Worm (Caenorhabditis elegans): Measurements from ENCODE around the gene ssna-1.

Gene ssna-1

DNA sequence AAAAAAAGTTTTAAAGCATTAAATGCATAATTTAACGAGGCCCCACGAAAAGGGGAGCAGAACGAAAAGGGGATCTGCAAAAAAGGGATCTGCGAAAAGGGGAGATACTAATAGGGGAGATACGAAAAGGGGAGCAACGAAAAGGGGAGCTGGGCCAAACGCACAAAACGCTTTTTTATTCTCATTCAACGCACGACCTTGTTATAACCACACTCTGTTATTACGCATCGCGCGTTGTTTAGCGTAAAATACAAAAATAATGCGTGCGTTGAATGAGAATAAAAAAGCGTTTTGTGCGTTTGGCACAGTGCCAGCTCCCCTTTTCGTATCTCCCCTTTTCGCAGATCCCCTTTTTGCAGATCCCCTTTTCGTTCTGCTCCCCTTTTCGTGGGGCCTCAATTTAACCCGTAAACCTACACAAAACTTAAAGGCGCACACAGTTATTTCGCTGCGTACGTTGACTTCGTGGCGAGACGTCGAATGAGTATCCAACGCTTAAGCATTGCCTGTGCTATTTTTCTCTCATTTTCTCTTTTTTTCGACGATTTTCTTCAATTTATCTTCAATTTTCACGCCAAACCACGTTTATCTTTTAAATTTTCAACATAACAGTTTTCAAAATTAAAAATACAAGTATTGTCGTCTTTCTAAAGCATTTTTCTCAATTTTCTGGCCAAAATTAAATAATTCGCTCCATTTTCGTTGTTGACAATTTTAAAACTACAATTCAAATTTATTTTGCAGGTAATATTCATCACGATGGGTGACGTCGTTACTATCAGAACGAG is 2.5 kb upstream of the ssna-1 start, which contains the start of gene rps-24:
Gene rps-24, plus strand, starts transcription at position 738 of the 788 bp plus-strand sequence.
- peak; percentile 98 for TF ChIP-seq R02D3.7 (tag; optimal IDR thresholded peaks at IDR 0.05)
- peak; percentile 33 for TF ChIP-seq nhr-11 (tag; optimal IDR thresholded peaks at IDR 0.05)
- TF ChIP-seq nhr-77 (tag; optimal IDR thresholded peaks at IDR 0.05): peak; percentile 58
- peak; percentile 94 for TF ChIP-seq pha-4 (tag; optimal IDR thresholded peaks at IDR 0.05)
- TF ChIP-seq skn-1 (tag; optimal IDR thresholded peaks at IDR 0.05): peak; percentile 66
- peak; percentile 63 for TF ChIP-seq ceh-28 (tag; optimal IDR thresholded peaks at IDR 0.05)
- TF ChIP-seq elt-3 (tag; optimal IDR thresholded peaks at IDR 0.05): peak in 1 of 3 experiments; percentile 2
- TF ChIP-seq nfya-1 (tag; optimal IDR thresholded peaks at IDR 0.05; ENCODE audit: insufficient read depth): peak; percentile 90
- peak; percentile 32 for TF ChIP-seq egl-27 (tag; optimal IDR thresholded peaks at IDR 0.05)
- peak; percentile 82 for TF ChIP-seq nhr-43 (tag; optimal IDR thresholded peaks at IDR 0.05; ENCODE audit: poor library complexity, severe bottlenecking)
- TF ChIP-seq jun-1 (tag; optimal IDR thresholded peaks at IDR 0.05): peak; percentile 78
- TF ChIP-seq snpc-4 (tag; optimal IDR thresholded peaks at IDR 0.05): peak; percentile 71
- peak; percentile 9 for TF ChIP-seq elt-1 (tag; optimal IDR thresholded peaks at IDR 0.05)
- TF ChIP-seq lin-39 (tag; optimal IDR thresholded peaks at IDR 0.05): peak; percentile 93
- TF ChIP-seq lin-15B (tag; optimal IDR thresholded peaks at IDR 0.05): peak; percentile 90
- TF ChIP-seq nhr-25 (tag; optimal IDR thresholded peaks at IDR 0.05): peak; percentile 95
- TF ChIP-seq hmg-11 (tag; optimal IDR thresholded peaks at IDR 0.05): peak; percentile 78
- TF ChIP-seq fkh-10 (GFP tag; optimal IDR thresholded peaks at IDR 0.05): peak; percentile 61
- TF ChIP-seq nhr-23 (tag; optimal IDR thresholded peaks at IDR 0.05): peak; percentile 94
- TF ChIP-seq tbx-2 (tag; optimal IDR thresholded peaks at IDR 0.05): peak; percentile 70
- peak; percentile 68 for TF ChIP-seq elt-2 (tag; optimal IDR thresholded peaks at IDR 0.05)
- TF ChIP-seq egl-5 (tag; optimal IDR thresholded peaks at IDR 0.05): peak; percentile 76
- peak; percentile 89 for TF ChIP-seq lsy-12 (tag; optimal IDR thresholded peaks at IDR 0.05)
- peak; percentile 41 for TF ChIP-seq ceh-16 (tag; optimal IDR thresholded peaks at IDR 0.05)
- peak; percentile 57 for TF ChIP-seq ceh-82 (tag; optimal IDR thresholded peaks at IDR 0.05)
- peak; percentile 29 for TF ChIP-seq pqm-1 (tag; optimal IDR thresholded peaks at IDR 0.05)

- TF ChIP-seq nhr-25 (tag; optimal IDR thresholded peaks at IDR 0.05) (no peak), aly-2 (tag; optimal IDR thresholded peaks at IDR 0.05) (no peak), lin-15B (tag; optimal IDR thresholded peaks at IDR 0.05) (no peak), unc-39 (tag; optimal IDR thresholded peaks at IDR 0.05) (no peak), pqm-1 (tag; optimal IDR thresholded peaks at IDR 0.05) (no peak), ceh-16 (tag; optimal IDR thresholded peaks at IDR 0.05) (no peak), elt-1 (tag; optimal IDR thresholded peaks at IDR 0.05) (no peak), ztf-4 (tag; optimal IDR thresholded peaks at IDR 0.05) (no peak), egl-27 (tag; optimal IDR thresholded peaks at IDR 0.05) (no peak), jun-1 (tag; optimal IDR thresholded peaks at IDR 0.05) (no peak), nfya-1 (tag; optimal IDR thresholded peaks at IDR 0.05; ENCODE audit: insufficient read depth) (no peak), nhr-23 (tag; optimal IDR thresholded peaks at IDR 0.05) (no peak), nhr-28 (tag; optimal IDR thresholded peaks at IDR 0.05) (no peak), nhr-43 (tag; optimal IDR thresholded peaks at IDR 0.05; ENCODE audit: poor library complexity, severe bottlenecking) (no peak), unc-62 (GFP tag; optimal IDR thresholded peaks at IDR 0.05) (no peak), lsy-12 (tag; optimal IDR thresholded peaks at IDR 0.05) (no peak), nhr-77 (tag; optimal IDR thresholded peaks at IDR 0.05) (no peak), ceh-9 (tag; optimal IDR thresholded peaks at IDR 0.05) (no peak), sea-2 (GFP tag; optimal IDR thresholded peaks at IDR 0.05) (no peak), eor-1 (tag; optimal IDR thresholded peaks at IDR 0.05) (no peak)
Measured at ce11 chrIV:386576-386975, 1.3 kb upstream of the ssna-1 start, which contains the start of gene T07A9.14. Gene T07A9.14, plus strand, starts transcription at chrIV:386699.

DNA sequence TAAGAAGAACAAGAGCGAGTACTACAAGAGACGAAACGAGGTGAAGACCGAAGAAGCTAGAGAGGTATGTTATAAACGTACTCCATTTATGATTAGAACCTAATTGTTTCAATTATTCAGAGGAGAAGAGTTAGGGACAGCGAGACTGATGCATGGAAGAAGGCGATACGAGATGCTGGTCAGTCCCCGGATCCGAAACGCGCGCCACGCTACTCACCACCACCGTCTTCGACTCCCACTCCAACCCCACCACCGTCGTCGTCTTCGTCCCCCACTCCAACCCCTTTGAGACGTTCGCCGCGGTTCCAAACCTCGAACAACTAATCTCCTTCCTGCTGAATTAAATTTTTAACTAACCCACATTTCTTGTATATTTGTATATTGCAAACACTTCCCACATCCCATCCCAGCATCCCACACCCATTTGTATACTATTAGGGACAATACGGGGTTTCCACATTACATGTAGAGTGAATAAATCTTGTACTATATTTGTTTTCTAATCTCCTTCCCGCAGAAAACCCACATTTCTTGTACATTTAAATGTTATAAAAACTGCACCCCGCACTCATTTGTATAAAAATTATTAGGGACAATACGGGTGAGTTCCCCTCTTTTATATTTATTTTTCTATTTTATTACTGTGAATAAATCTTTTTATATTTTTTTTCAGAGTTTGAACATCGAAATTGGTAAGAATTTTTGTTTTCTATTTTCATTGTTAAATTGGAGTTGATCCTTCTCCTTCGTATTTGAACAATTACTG is 418 bp upstream of the ssna-1 start:
- no peak for TF ChIP-seq ceh-28 (tag; optimal IDR thresholded peaks at IDR 0.05)
- TF ChIP-seq pha-4 (tag; optimal IDR thresholded peaks at IDR 0.05): no peak
- no peak for TF ChIP-seq nfya-1 (tag; optimal IDR thresholded peaks at IDR 0.05; ENCODE audit: insufficient read depth)
- no peak for TF ChIP-seq nhr-237 (tag; optimal IDR thresholded peaks at IDR 0.05)
- no peak for TF ChIP-seq nhr-23 (tag; optimal IDR thresholded peaks at IDR 0.05)
- no peak for TF ChIP-seq ceh-82 (tag; optimal IDR thresholded peaks at IDR 0.05)
- TF ChIP-seq elt-2 (tag; optimal IDR thresholded peaks at IDR 0.05): no peak
- no peak for TF ChIP-seq lin-15B (tag; optimal IDR thresholded peaks at IDR 0.05)

Measured in whole organism, L3 larva.